Fruit fly (Drosophila melanogaster) whole organism, wandering third instar larva: ENCODE data around the gene Tap42.

Experiments
- Abd-B ChIP-seq: fragments of >200 bp; optimal IDR thresholded peaks from 2 replicates; lab custom pipeline; 2017; ENCODE audit warnings: missing biosample characterization, missing genetic modification characterization
- CG32264 ChIP-seq: fragments of 200-800 bp; sonication (Bioruptor generic); optimal IDR thresholded peaks from 2 replicates; lab custom pipeline; 2016; ENCODE audit warnings: missing biosample characterization, missing genetic modification characterization
- CG9705 ChIP-seq: fragments of 200-800 bp; sonication (Bioruptor generic); optimal IDR thresholded peaks from 2 replicates; lab custom pipeline; 2018; ENCODE audit warnings: missing biosample characterization, mild to moderate bottlenecking, missing genetic modification characterization
- CrebA ChIP-seq: fragments of 200-800 bp; sonication (Bioruptor generic); optimal IDR thresholded peaks from 2 replicates; lab custom pipeline; 2016; ENCODE audit warnings: missing biosample characterization, mild to moderate bottlenecking, missing genetic modification characterization, borderline replicate concordance
- Dfd ChIP-seq: fragments of >200 bp; optimal IDR thresholded peaks from 2 replicates; lab custom pipeline; 2017; ENCODE audit warnings: missing biosample characterization, missing genetic modification characterization
- Dif ChIP-seq: fragments of 200-275, 200-300 bp; sonication (Bioruptor generic); optimal IDR thresholded peaks from 2 replicates; lab custom pipeline; 2018; ENCODE audit warnings: missing biosample characterization, missing genetic modification characterization; ENCODE audit not compliant: partially characterized antibody
- GATAd ChIP-seq: sonication (Bioruptor generic); optimal IDR thresholded peaks from 2 replicates; lab custom pipeline; 2016; ENCODE audit warnings: missing biosample characterization, missing genetic modification characterization
- HLH106 ChIP-seq: fragments of 200-800 bp; optimal IDR thresholded peaks from 3 replicates; lab custom pipeline; 2019; ENCODE audit warnings: missing biosample characterization, mild to moderate bottlenecking, missing genetic modification characterization, moderate library complexity
- Hnf4 ChIP-seq: fragments of 200-800 bp; sonication (Bioruptor generic); optimal IDR thresholded peaks from 2 replicates; lab custom pipeline; 2016; ENCODE audit warnings: missing biosample characterization, mild to moderate bottlenecking, missing genetic modification characterization
- Hr78 ChIP-seq: fragments of >200 bp; optimal IDR thresholded peaks from 2 replicates; lab custom pipeline; 2017; ENCODE audit warnings: missing biosample characterization, missing genetic modification characterization
- Hr83 ChIP-seq: fragments of 200-300 bp; sonication (Bioruptor generic); optimal IDR thresholded peaks from 2 replicates; lab custom pipeline; 2016; ENCODE audit warnings: missing biosample characterization, mild to moderate bottlenecking, missing genetic modification characterization, moderate library complexity; ENCODE audit not compliant: poor library complexity, severe bottlenecking
- Jra ChIP-seq: sonication (Bioruptor generic); optimal IDR thresholded peaks from 2 replicates; lab custom pipeline; 2016; ENCODE audit warnings: missing biosample characterization, missing genetic modification characterization
- Mio ChIP-seq: sonication (Bioruptor generic); optimal IDR thresholded peaks from 2 replicates; lab custom pipeline; 2016; ENCODE audit warnings: missing biosample characterization, missing genetic modification characterization
- Myc ChIP-seq: fragments of >200 bp; optimal IDR thresholded peaks from 2 replicates; lab custom pipeline; 2017
- N ChIP-seq: fragments of >200 bp; optimal IDR thresholded peaks from 2 replicates; lab custom pipeline; 2018; ENCODE audit warnings: missing biosample characterization, missing external identifiers, missing genetic modification characterization
- OdsH ChIP-seq: fragments of 200-800 bp; sonication (Bioruptor generic); optimal IDR thresholded peaks from 2 replicates; lab custom pipeline; 2016; ENCODE audit warnings: missing biosample characterization, mild to moderate bottlenecking, missing genetic modification characterization
- Rel ChIP-seq, 2 experiments: fragments of 200-800 bp; sonication (Bioruptor generic) in 1 of 2; optimal IDR thresholded peaks; 2 replicates in 1 of 2; 3 replicates in 1 of 2; lab custom pipeline; 2016 to 2019; ENCODE audit warnings: mild to moderate bottlenecking in 2 of 2, missing biosample characterization in 2 of 2, missing genetic modification characterization in 2 of 2, moderate library complexity in 1 of 2
- Sp1 ChIP-seq: fragments of 200-800 bp; sonication (Bioruptor generic); optimal IDR thresholded peaks from 3 replicates; lab custom pipeline; 2019; ENCODE audit warnings: missing biosample characterization, mild to moderate bottlenecking, missing genetic modification characterization, moderate library complexity
- Vsx2 ChIP-seq: fragments of 200-300, 225-300 bp; sonication (Bioruptor generic); optimal IDR thresholded peaks from 2 replicates; lab custom pipeline; 2018; ENCODE audit warnings: missing biosample characterization, missing genetic modification characterization; ENCODE audit not compliant: partially characterized antibody
- br ChIP-seq: fragments of 200-800 bp; sonication (Bioruptor generic); optimal IDR thresholded peaks from 2 replicates; lab custom pipeline; 2016; ENCODE audit warnings: missing biosample characterization, missing genetic modification characterization
- brk ChIP-seq: fragments of 200-800 bp; sonication (Bioruptor generic); optimal IDR thresholded peaks from 2 replicates; lab custom pipeline; 2016; ENCODE audit warnings: missing biosample characterization, mild to moderate bottlenecking, missing genetic modification characterization
- dl ChIP-seq, 2 experiments: fragments of 175-275, 200-275 bp in 1 of 2; fragments of 200-275 bp in 1 of 2; sonication (Bioruptor generic); optimal IDR thresholded peaks; lab custom pipeline; 2018; ENCODE audit warnings: mild to moderate bottlenecking in 2 of 2, missing biosample characterization in 2 of 2, missing genetic modification characterization in 2 of 2, moderate library complexity in 2 of 2; ENCODE audit not compliant: partially characterized antibody in 2 of 2, insufficient read depth in 1 of 2
- dmrt93B ChIP-seq: fragments of 200-800 bp; sonication (Bioruptor generic); optimal IDR thresholded peaks from 2 replicates; lab custom pipeline; 2018; ENCODE audit warnings: missing biosample characterization, mild to moderate bottlenecking, missing genetic modification characterization
- dsf ChIP-seq: sonication (Bioruptor generic); optimal IDR thresholded peaks from 2 replicates; lab custom pipeline; 2016; ENCODE audit warnings: missing biosample characterization, missing genetic modification characterization, borderline replicate concordance
- ey ChIP-seq: fragments of 200-800 bp; sonication (Bioruptor generic); optimal IDR thresholded peaks from 2 replicates; lab custom pipeline; 2016; ENCODE audit warnings: missing biosample characterization, missing genetic modification characterization
- foxo ChIP-seq, 2 experiments: fragments of 200-800 bp; sonication (Bioruptor generic); optimal IDR thresholded peaks; 2 replicates in 1 of 2; 3 replicates in 1 of 2; lab custom pipeline; 2016 to 2017; ENCODE audit warnings: missing biosample characterization in 2 of 2, missing genetic modification characterization in 2 of 2
- fru ChIP-seq: fragments of 200-800 bp; sonication (Bioruptor generic); optimal IDR thresholded peaks from 3 replicates; lab custom pipeline; 2016; ENCODE audit warnings: missing biosample characterization, mild to moderate bottlenecking, missing genetic modification characterization
- h ChIP-seq: fragments of 200-800 bp; sonication (Bioruptor generic); optimal IDR thresholded peaks from 3 replicates; lab custom pipeline; 2016; ENCODE audit warnings: missing biosample characterization, mild to moderate bottlenecking, missing genetic modification characterization
- jim ChIP-seq: fragments of 175-275, 200-325 bp; sonication (Bioruptor generic); optimal IDR thresholded peaks from 2 replicates; lab custom pipeline; 2016; ENCODE audit warnings: missing biosample characterization, mild to moderate bottlenecking, missing genetic modification characterization
- lola ChIP-seq: fragments of >200 bp; optimal IDR thresholded peaks from 2 replicates; lab custom pipeline; 2017; ENCODE audit warnings: missing biosample characterization, missing genetic modification characterization
- pan ChIP-seq: fragments of >200 bp; optimal IDR thresholded peaks from 2 replicates; lab custom pipeline; 2017
- psq ChIP-seq: fragments of 200-800 bp; sonication (Bioruptor generic); optimal IDR thresholded peaks from 3 replicates; lab custom pipeline; 2017; ENCODE audit warnings: missing biosample characterization, mild to moderate bottlenecking, missing genetic modification characterization, moderate library complexity
- rgr ChIP-seq: fragments of 200-800 bp; sonication (Bioruptor generic); optimal IDR thresholded peaks from 3 replicates; lab custom pipeline; 2016; ENCODE audit warnings: missing biosample characterization, mild to moderate bottlenecking, missing genetic modification characterization
- sage ChIP-seq: fragments of 200-800 bp; sonication (Bioruptor generic); optimal IDR thresholded peaks from 2 replicates; lab custom pipeline; 2016; ENCODE audit warnings: missing biosample characterization, mild to moderate bottlenecking, missing genetic modification characterization
- sv ChIP-seq: fragments of 200-800 bp; sonication (Bioruptor generic); optimal IDR thresholded peaks from 3 replicates; lab custom pipeline; 2016; ENCODE audit warnings: missing biosample characterization, missing genetic modification characterization
- tai ChIP-seq: sonication (Bioruptor generic); optimal IDR thresholded peaks from 2 replicates; lab custom pipeline; 2016; ENCODE audit warnings: missing biosample characterization, missing genetic modification characterization
- usp ChIP-seq: fragments of >200 bp; optimal IDR thresholded peaks from 2 replicates; lab custom pipeline; 2017; ENCODE audit warnings: missing biosample characterization, missing genetic modification characterization
- woc ChIP-seq: sonication (Bioruptor generic); optimal IDR thresholded peaks from 2 replicates; lab custom pipeline; 2016; ENCODE audit warnings: missing biosample characterization, mild to moderate bottlenecking, missing genetic modification characterization

Tap42 gene

DNA sequence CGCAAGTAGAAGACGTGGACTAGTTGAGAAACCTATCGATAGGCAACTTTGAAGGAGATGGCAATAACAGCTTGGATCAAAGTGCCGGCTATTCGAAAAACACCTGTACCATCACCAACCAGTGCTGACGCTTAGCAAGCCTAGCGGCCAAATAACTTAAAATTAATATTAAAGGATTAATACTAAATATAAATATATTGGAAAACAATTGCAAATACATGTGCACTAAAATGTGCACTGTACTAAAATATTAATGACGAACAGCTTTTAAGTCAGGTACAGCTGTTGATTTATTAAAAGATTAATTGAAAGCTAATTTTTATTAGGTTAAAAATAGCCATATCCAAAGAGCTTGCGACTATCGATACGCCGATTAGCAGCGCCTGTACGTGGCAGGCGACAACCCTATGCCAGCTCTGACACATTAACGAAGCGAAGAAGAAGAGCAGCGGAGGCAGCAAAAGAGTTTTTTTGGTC lies 11.1 kb downstream of the Tap42 start, which contains the start of the genes CG9302 and beta'COP:
CG9302 (minus strand) TSS at position 51 of the 477 bp plus-strand sequence.
beta'COP (plus strand) TSS at position 415 of the 477 bp plus-strand sequence.
- TF ChIP-seq Myc (lab: Kevin White, UChicago) = peak; percentile 97
- no peak for TF ChIP-seq CrebA
- TF ChIP-seq CG32264 (GFP tag; lab: Kevin White, UChicago) = no peak
- no peak for TF ChIP-seq Hnf4 (GFP tag; lab: Kevin White, UChicago)
- TF ChIP-seq sv (GFP tag; lab: Kevin White, UChicago) = peak; percentile 53
- no peak for TF ChIP-seq usp (GFP tag; lab: Kevin White, UChicago)
- no peak for TF ChIP-seq br (GFP tag; lab: Kevin White, UChicago)
- no peak for TF ChIP-seq pan
- no peak for TF ChIP-seq Hr78
- no peak for TF ChIP-seq h (GFP tag; lab: Kevin White, UChicago)
- TF ChIP-seq psq (GFP tag; lab: Kevin White, UChicago) = peak; percentile 61
- no peak for TF ChIP-seq rgr (GFP tag; lab: Kevin White, UChicago)
- peak; percentile 35 for TF ChIP-seq ey (GFP tag; lab: Kevin White, UChicago)
- TF ChIP-seq woc (GFP tag; lab: Kevin White, UChicago) = peak; percentile 83
- TF ChIP-seq Mio = no peak
- TF ChIP-seq sage (GFP tag; lab: Kevin White, UChicago) = no peak
- TF ChIP-seq CG9705 (GFP tag; lab: Kevin White, UChicago) = peak; percentile 66
- no peak for TF ChIP-seq Abd-B (GFP tag; lab: Kevin White, UChicago)
- no peak for TF ChIP-seq Dfd (GFP tag; lab: Kevin White, UChicago)
- TF ChIP-seq Dif = no peak
- no peak for TF ChIP-seq Jra (GFP tag; lab: Kevin White, UChicago)
- no peak for TF ChIP-seq lola
- no peak for TF ChIP-seq tai (GFP tag; lab: Kevin White, UChicago)
- TF ChIP-seq fru (GFP tag; lab: Kevin White, UChicago) = no peak
- no peak for TF ChIP-seq brk
- no peak for TF ChIP-seq Vsx2 (GFP tag; lab: Kevin White, UChicago)
- TF ChIP-seq N = no peak
- peak; percentile 63 for TF ChIP-seq OdsH
- peak; percentile 77 for TF ChIP-seq Sp1
- TF ChIP-seq jim = no peak
- no peak for TF ChIP-seq Rel (GFP tag; optimal IDR thresholded peaks at IDR 0.05; lab: Kevin White, UChicago)
- peak; percentile 25 for TF ChIP-seq Rel (tag; optimal IDR thresholded peaks at IDR 0.05; lab: Kevin White, UChicago)
- TF ChIP-seq GATAd (GFP tag; lab: Kevin White, UChicago) = peak; percentile 12
- TF ChIP-seq dsf (GFP tag; lab: Kevin White, UChicago) = no peak
- TF ChIP-seq foxo (GFP tag; optimal IDR thresholded peaks at IDR 0.05; lab: Kevin White, UChicago) = peak in 1 of 2 experiments; percentile 80
- TF ChIP-seq dmrt93B = no peak
- peak; percentile 86 for TF ChIP-seq HLH106 (tag; lab: Kevin White, UChicago)
- TF ChIP-seq dl (GFP tag; optimal IDR thresholded peaks at IDR 0.05; lab: Kevin White, UChicago; ENCODE audit: insufficient read depth in 1 of 2, partially characterized antibody in 2 of 2) = no peak
- TF ChIP-seq Hr83 (GFP tag; lab: Kevin White, UChicago) = no peak

DNA sequence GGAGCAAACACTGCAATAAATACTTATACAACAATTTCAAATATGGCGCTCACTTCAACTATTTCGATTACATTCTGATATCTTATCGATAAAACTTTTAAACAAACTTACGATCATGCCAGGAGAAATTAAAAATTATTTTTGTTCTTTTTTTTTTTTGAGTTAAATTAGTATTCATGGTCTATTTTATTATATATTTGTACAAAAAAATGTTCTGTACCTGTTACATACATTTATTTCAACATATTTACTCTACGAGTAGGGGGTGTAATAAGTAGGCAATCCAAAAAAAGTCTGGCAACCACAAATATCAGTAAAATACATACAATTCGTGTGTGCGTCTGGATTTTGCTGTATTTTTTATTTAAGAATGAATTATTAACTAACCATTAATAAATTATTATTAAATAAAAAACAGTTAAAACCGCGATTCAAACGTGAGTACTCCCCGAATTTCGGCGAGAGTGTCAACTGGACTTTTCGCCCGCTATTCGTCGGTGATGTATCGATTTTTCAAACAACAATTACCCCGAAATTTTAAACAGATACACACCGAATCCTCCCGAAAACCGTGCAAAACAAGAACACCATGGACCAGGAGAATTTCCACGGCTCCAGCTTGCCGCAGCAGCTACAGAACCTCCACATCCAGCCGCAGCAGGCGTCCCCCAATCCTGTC lies 15.1 kb downstream of the Tap42 start, which contains the start of gene loqs:
loqs (plus strand) TSS at position 302 of the 679 bp plus-strand sequence.
- TF ChIP-seq psq (GFP tag; lab: Kevin White, UChicago) (no peak), woc (GFP tag; lab: Kevin White, UChicago) (peak; percentile 34), foxo (GFP tag; optimal IDR thresholded peaks at IDR 0.05; lab: Kevin White, UChicago) (peak in 1 of 2 experiments; percentile 28), Rel (GFP tag; optimal IDR thresholded peaks at IDR 0.05; lab: Kevin White, UChicago) (no peak), Rel (tag; optimal IDR thresholded peaks at IDR 0.05; lab: Kevin White, UChicago) (peak; percentile 20)
